Worm (Caenorhabditis elegans): ENCODE measurements around the gene Y38C1BA.1.

The Y38C1BA.1 gene

ce11 chrIV:1791775-1792174 is 12.0 kb downstream of the Y38C1BA.1 start:
- TF ChIP-seq sea-1 (GFP tag; conservative IDR thresholded peaks at IDR 0.05) (no peak), ama-1 (optimal IDR thresholded peaks at IDR 0.05) (no peak), aly-1 (tag; optimal IDR thresholded peaks at IDR 0.05) (no peak)

ce11 chrIV:1790677-1791076 is 13.1 kb downstream of the Y38C1BA.1 start:
- no peak for TF ChIP-seq B0310.2 (tag; optimal IDR thresholded peaks at IDR 0.05)
- TF ChIP-seq ets-7 (tag; optimal IDR thresholded peaks at IDR 0.05), result no peak
- no peak for TF ChIP-seq scrt-1 (GFP tag; IDR thresholded peaks at IDR 0.05)
- no peak for TF ChIP-seq ceh-36 (tag; optimal IDR thresholded peaks at IDR 0.05)
- TF ChIP-seq hmbx-1 (tag; optimal IDR thresholded peaks at IDR 0.05), result no peak
- TF ChIP-seq tbx-37 (GFP tag; conservative IDR thresholded peaks at IDR 0.05), result no peak

- TF ChIP-seq sea-1 (GFP tag; conservative IDR thresholded peaks at IDR 0.05) (no peak), ceh-36 (tag; optimal IDR thresholded peaks at IDR 0.05) (peak; percentile 96)
Observed at ce11 chrIV:1785156-1785555, 18.6 kb downstream of the Y38C1BA.1 start.

- TF ChIP-seq sea-1 (GFP tag; conservative IDR thresholded peaks at IDR 0.05) (no peak), pes-1 (GFP tag; IDR thresholded peaks at IDR 0.05) (no peak), hmbx-1 (tag; optimal IDR thresholded peaks at IDR 0.05) (no peak), F13C5.2 (tag; optimal IDR thresholded peaks at IDR 0.05) (no peak), tbx-11 (GFP tag; IDR thresholded peaks at IDR 0.05) (no peak), ama-1 (optimal IDR thresholded peaks at IDR 0.05) (no peak)
Observed at ce11 chrIV:1781559-1781958, 22.2 kb downstream of the Y38C1BA.1 start, which contains the start of gene frpr-19. TSS of gene frpr-19 (minus strand) at chrIV:1781659.

- no peak for TF ChIP-seq scrt-1 (GFP tag; IDR thresholded peaks at IDR 0.05)
- TF ChIP-seq tbx-11 (GFP tag; IDR thresholded peaks at IDR 0.05), result no peak
Observed at ce11 chrIV:1771843-1772242, 31.9 kb downstream of the Y38C1BA.1 start, which contains the start of gene Y41D4A.1. TSS of gene Y41D4A.1 (plus strand) at chrIV:1772143.

ce11 chrIV:1769074-1769473 is 34.7 kb downstream of the Y38C1BA.1 start:
- TF ChIP-seq hnd-1 (tag; optimal IDR thresholded peaks at IDR 0.05) (no peak), hmg-4 (GFP tag; optimal IDR thresholded peaks at IDR 0.05) (peak; percentile 47), ceh-13 (GFP tag; optimal IDR thresholded peaks at IDR 0.05) (no peak), hmbx-1 (tag; optimal IDR thresholded peaks at IDR 0.05) (no peak), ceh-36 (tag; optimal IDR thresholded peaks at IDR 0.05) (no peak), scrt-1 (GFP tag; IDR thresholded peaks at IDR 0.05) (no peak), aly-1 (tag; optimal IDR thresholded peaks at IDR 0.05) (peak; percentile 75), tbx-37 (GFP tag; conservative IDR thresholded peaks at IDR 0.05) (no peak), B0310.2 (tag; optimal IDR thresholded peaks at IDR 0.05) (no peak), flt-1 (GFP tag; IDR thresholded peaks at IDR 0.05) (no peak), sea-1 (GFP tag; conservative IDR thresholded peaks at IDR 0.05) (no peak)

ce11 chrIV:1768288-1768687 is 35.5 kb downstream of the Y38C1BA.1 start, which contains the start of gene col-108:
TSS of gene col-108 (plus strand) at chrIV:1768588.
- TF ChIP-seq scrt-1 (GFP tag; IDR thresholded peaks at IDR 0.05) (no peak), pes-1 (GFP tag; IDR thresholded peaks at IDR 0.05) (no peak), ceh-13 (GFP tag; optimal IDR thresholded peaks at IDR 0.05) (no peak), ets-7 (tag; optimal IDR thresholded peaks at IDR 0.05) (no peak), aly-1 (tag; optimal IDR thresholded peaks at IDR 0.05) (no peak)

ce11 chrIV:1765954-1766353 is 37.8 kb downstream of the Y38C1BA.1 start:
- TF ChIP-seq ama-1 (optimal IDR thresholded peaks at IDR 0.05), result no peak
- no peak for TF ChIP-seq tbx-11 (GFP tag; IDR thresholded peaks at IDR 0.05)
- TF ChIP-seq hnd-1 (tag; optimal IDR thresholded peaks at IDR 0.05), result no peak
- no peak for TF ChIP-seq flt-1 (GFP tag; IDR thresholded peaks at IDR 0.05)

- TF ChIP-seq ama-1 (optimal IDR thresholded peaks at IDR 0.05) (no peak), hmg-4 (GFP tag; optimal IDR thresholded peaks at IDR 0.05) (no peak), ceh-13 (GFP tag; optimal IDR thresholded peaks at IDR 0.05) (no peak), scrt-1 (GFP tag; IDR thresholded peaks at IDR 0.05) (no peak), flt-1 (GFP tag; IDR thresholded peaks at IDR 0.05) (no peak), ceh-36 (tag; optimal IDR thresholded peaks at IDR 0.05) (no peak), tbx-37 (GFP tag; conservative IDR thresholded peaks at IDR 0.05) (no peak), ets-7 (tag; optimal IDR thresholded peaks at IDR 0.05) (no peak), pes-1 (GFP tag; IDR thresholded peaks at IDR 0.05) (no peak), sea-1 (GFP tag; conservative IDR thresholded peaks at IDR 0.05) (no peak)
Observed at ce11 chrIV:1763452-1763851, 40.3 kb downstream of the Y38C1BA.1 start.

ce11 chrIV:1761553-1761952 is 42.2 kb downstream of the Y38C1BA.1 start, which contains the start of gene Y41D4A.7:
TSS of gene Y41D4A.7 (minus strand) at chrIV:1761570.
- TF ChIP-seq aly-1 (tag; optimal IDR thresholded peaks at IDR 0.05) (no peak), tbx-11 (GFP tag; IDR thresholded peaks at IDR 0.05) (no peak), tbx-37 (GFP tag; conservative IDR thresholded peaks at IDR 0.05) (no peak), hmbx-1 (tag; optimal IDR thresholded peaks at IDR 0.05) (no peak), pes-1 (GFP tag; IDR thresholded peaks at IDR 0.05) (no peak), sea-1 (GFP tag; conservative IDR thresholded peaks at IDR 0.05) (no peak), hnd-1 (tag; optimal IDR thresholded peaks at IDR 0.05) (no peak), flt-1 (GFP tag; IDR thresholded peaks at IDR 0.05) (no peak), F13C5.2 (tag; optimal IDR thresholded peaks at IDR 0.05) (no peak), hmg-4 (GFP tag; optimal IDR thresholded peaks at IDR 0.05) (no peak), ets-7 (tag; optimal IDR thresholded peaks at IDR 0.05) (no peak), ceh-13 (GFP tag; optimal IDR thresholded peaks at IDR 0.05) (no peak), B0310.2 (tag; optimal IDR thresholded peaks at IDR 0.05) (no peak), ceh-36 (tag; optimal IDR thresholded peaks at IDR 0.05) (no peak), tra-4 (tag; optimal IDR thresholded peaks at IDR 0.05) (no peak), scrt-1 (GFP tag; IDR thresholded peaks at IDR 0.05) (no peak), ama-1 (optimal IDR thresholded peaks at IDR 0.05) (no peak)
